Fruit fly (Drosophila melanogaster) Kc167 (cell line): Measurements from ENCODE around the gene chinmo.

ENCODE experiments used
- Myc ChIP-seq: fragments of >200 bp; optimal IDR thresholded peaks from 2 replicates; lab custom pipeline; 2017; ENCODE audit warnings: missing external identifiers
- psq ChIP-seq: fragments of >200 bp; optimal IDR thresholded peaks from 2 replicates; lab custom pipeline; 2017; ENCODE audit warnings: missing external identifiers

DNA sequence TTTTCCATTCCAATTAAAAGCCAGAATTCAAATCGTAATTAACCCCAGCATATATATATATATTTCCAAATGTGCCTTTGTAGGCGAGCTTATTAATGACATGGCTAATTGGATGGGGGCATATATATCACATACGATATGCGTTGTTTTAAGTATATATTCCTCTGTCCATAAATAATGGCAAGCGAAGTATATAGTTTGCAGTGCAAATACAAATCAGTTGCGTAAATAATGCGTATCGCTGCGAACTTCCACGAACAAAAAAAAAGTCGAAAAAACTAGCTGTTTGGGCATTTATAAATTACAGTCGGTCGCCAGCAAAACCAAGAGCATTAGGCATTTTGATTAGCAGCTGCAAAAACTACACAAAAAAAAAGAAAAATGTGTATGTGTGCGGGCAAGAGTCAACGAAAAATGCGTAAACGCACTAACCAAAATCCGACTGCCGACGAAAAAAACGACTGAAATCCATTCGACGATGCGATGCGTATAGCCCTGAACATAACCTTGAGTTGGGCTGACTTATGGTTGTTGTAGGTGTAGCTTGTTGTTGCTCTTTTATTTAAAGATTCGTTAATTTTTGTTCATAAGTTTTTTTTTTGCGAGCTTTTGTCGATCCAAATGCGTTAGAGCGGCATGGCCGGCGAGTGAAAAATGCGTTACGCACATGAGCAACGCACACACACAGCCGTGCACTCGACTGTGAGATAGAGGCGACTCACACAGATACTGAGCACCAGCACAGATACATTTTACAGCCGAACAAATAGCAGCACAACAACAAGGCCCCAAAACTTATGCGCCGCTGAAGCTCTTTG lies 13.0 kb upstream of the chinmo start:
- TF ChIP-seq psq (lab: Kevin White, UChicago), result no peak
- TF ChIP-seq Myc (lab: Kevin White, UChicago), result no peak
